Worm (Caenorhabditis elegans) whole organism, early embryonic: ENCODE measurements around the gene kin-34.
"Not testable (repeated sequence)": the region's sequence is repeated elsewhere in the genome, so short reads cannot be mapped to it uniquely, and the experiment has no call there.

Source experiments
- B0310.2 ChIP-seq: sonication (generic microtip); optimal IDR thresholded peaks from 2 replicates; lab custom pipeline; 2016; ENCODE audit warnings: mild to moderate bottlenecking, missing genetic modification characterization, missing compliant biosample characterization
- F13C5.2 ChIP-seq: sonication (generic microtip); optimal IDR thresholded peaks from 2 replicates; lab custom pipeline; 2017; ENCODE audit warnings: mild to moderate bottlenecking, missing genetic modification characterization, inconsistent platforms, missing compliant biosample characterization
- aly-1 ChIP-seq: sonication (generic microtip); optimal IDR thresholded peaks from 2 replicates; lab custom pipeline; 2016; ENCODE audit warnings: missing genetic modification characterization, missing compliant biosample characterization
- ama-1 ChIP-seq: fragments of 150-350 bp; optimal IDR thresholded peaks from 2 replicates; lab custom pipeline; 2014
- ceh-13 ChIP-seq: fragments of 200-800 bp; sonication (Bioruptor generic); optimal IDR thresholded peaks from 2 replicates; lab custom pipeline; 2018; ENCODE audit warnings: mild to moderate bottlenecking, missing genetic modification characterization, missing compliant biosample characterization
- ceh-36 ChIP-seq: sonication (generic microtip); optimal IDR thresholded peaks from 2 replicates; lab custom pipeline; 2016; ENCODE audit warnings: missing genetic modification characterization, inconsistent platforms, missing compliant biosample characterization
- ets-7 ChIP-seq: sonication (generic microtip); optimal IDR thresholded peaks from 2 replicates; lab custom pipeline; 2016; ENCODE audit warnings: missing genotype, missing genetic modification characterization, missing compliant biosample characterization
- flt-1 ChIP-seq: fragments of 200-800 bp; sonication (Bioruptor generic); IDR thresholded peaks from 2 replicates; pipeline ENCODE4 v1.3.6; 2022; ENCODE audit warnings: missing genetic modification characterization, missing compliant biosample characterization
- hmbx-1 ChIP-seq: sonication (generic microtip); optimal IDR thresholded peaks from 2 replicates; lab custom pipeline; 2016; ENCODE audit warnings: mild to moderate bottlenecking, missing genetic modification characterization, missing compliant biosample characterization
- hmg-4 ChIP-seq: fragments of 200-800 bp; sonication (Bioruptor generic); optimal IDR thresholded peaks from 2 replicates; lab custom pipeline; 2018; ENCODE audit warnings: mild to moderate bottlenecking, missing genetic modification characterization, missing compliant biosample characterization
- hnd-1 ChIP-seq: sonication (generic microtip); optimal IDR thresholded peaks from 2 replicates; lab custom pipeline; 2016; ENCODE audit warnings: missing genetic modification characterization, missing compliant biosample characterization
- pes-1 ChIP-seq: fragments of 200-800 bp; sonication (Bioruptor generic); IDR thresholded peaks from 2 replicates; pipeline ENCODE4 v1.3.6; 2022; ENCODE audit warnings: missing genetic modification reagents, missing genetic modification characterization, missing compliant biosample characterization
- scrt-1 ChIP-seq: fragments of 200-800 bp; sonication (Bioruptor generic); IDR thresholded peaks from 2 replicates; pipeline ENCODE4 v1.3.6; 2022; ENCODE audit warnings: missing genetic modification characterization, missing compliant biosample characterization
- sea-1 ChIP-seq: fragments of 200-800 bp; sonication (Bioruptor generic); conservative IDR thresholded peaks from 2 replicates; pipeline ENCODE4 v1.3.6; 2022; ENCODE audit warnings: missing genetic modification characterization, missing compliant biosample characterization
- tbx-11 ChIP-seq: fragments of 200-800 bp; sonication (Bioruptor generic); IDR thresholded peaks from 2 replicates; pipeline ENCODE4 v1.3.6; 2022; ENCODE audit warnings: missing genetic modification characterization, missing compliant biosample characterization
- tbx-37 ChIP-seq: fragments of 200-800 bp; sonication (Bioruptor generic); conservative IDR thresholded peaks from 2 replicates; pipeline ENCODE4 v1.3.6; 2022; ENCODE audit warnings: missing genetic modification reagents, missing genetic modification characterization, missing compliant biosample characterization
- tra-4 ChIP-seq: sonication (generic microtip); optimal IDR thresholded peaks from 2 replicates; lab custom pipeline; 2017; ENCODE audit warnings: missing genetic modification characterization, missing compliant biosample characterization

kin-34 gene

DNA sequence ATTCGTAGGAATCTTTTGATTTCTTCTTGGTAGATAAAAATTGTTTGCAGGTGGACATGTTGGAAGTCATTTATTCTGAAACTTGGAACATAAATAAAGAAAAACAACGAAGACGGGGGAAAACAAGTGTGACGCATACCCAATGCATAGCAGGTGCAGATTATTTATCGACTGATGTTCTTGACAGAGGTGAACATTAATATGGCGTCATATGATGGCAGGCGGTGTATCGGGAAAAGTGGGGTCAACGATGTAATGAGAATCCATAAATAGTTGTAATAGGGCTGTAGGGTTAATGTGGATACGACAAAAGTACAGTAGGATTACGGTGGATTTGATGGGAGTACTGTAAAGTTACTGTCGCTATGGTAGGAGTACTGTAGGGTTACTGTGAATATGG lies 5.7 kb downstream of the kin-34 start, which contains the start of gene txt-2:
Gene txt-2, minus strand, starts transcription at position 214 of the 400 bp plus-strand sequence.
- TF ChIP-seq sea-1 (GFP tag; lab: Robert Waterston, UW) = no peak
- no peak for TF ChIP-seq tbx-11 (GFP tag; lab: Robert Waterston, UW)
- TF ChIP-seq B0310.2 (tag; lab: Kevin White, UChicago) = no peak
- no peak for TF ChIP-seq tbx-37
- TF ChIP-seq ets-7 (tag; lab: Kevin White, UChicago) = no peak
- no peak for TF ChIP-seq aly-1
- no peak for TF ChIP-seq flt-1
- TF ChIP-seq hmbx-1 (tag; lab: Kevin White, UChicago) = no peak
- no peak for TF ChIP-seq ceh-36 (tag; lab: Kevin White, UChicago)
- no peak for TF ChIP-seq hnd-1
- TF ChIP-seq F13C5.2 (tag; lab: Kevin White, UChicago) = no peak
- TF ChIP-seq ama-1 (lab: Kevin White, UChicago) = no peak
- no peak for TF ChIP-seq ceh-13 (GFP tag; lab: Kevin White, UChicago)
- no peak for TF ChIP-seq scrt-1 (GFP tag; lab: Robert Waterston, UW)
- TF ChIP-seq pes-1 (GFP tag; lab: Robert Waterston, UW) = no peak
- TF ChIP-seq tra-4 (tag; lab: Kevin White, UChicago) = no peak
- no peak for TF ChIP-seq hmg-4

DNA sequence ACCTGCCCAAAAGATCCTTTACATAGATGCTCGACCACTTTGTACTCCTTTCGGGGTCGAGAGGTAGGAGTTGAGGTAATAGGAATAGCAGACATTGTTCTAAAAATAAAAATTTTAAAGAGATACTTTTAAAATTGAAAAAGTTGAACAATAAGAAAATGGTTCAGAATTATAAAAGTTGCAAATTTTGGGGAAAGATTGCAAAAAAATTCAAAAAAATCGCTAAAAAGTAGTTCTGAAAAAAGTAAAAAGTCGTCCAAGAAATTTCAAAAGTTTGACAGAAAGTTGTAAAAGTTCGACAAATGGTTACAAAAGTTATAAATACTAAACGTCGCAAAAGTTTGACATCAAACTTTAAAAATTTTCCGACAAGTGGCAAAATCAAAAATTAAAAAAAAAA lies 7.9 kb downstream of the kin-34 start, which contains the start of gene R02C2.1:
Gene R02C2.1, minus strand, starts transcription at position 101 of the 400 bp plus-strand sequence.
- no peak for TF ChIP-seq sea-1 (GFP tag; lab: Robert Waterston, UW)

DNA sequence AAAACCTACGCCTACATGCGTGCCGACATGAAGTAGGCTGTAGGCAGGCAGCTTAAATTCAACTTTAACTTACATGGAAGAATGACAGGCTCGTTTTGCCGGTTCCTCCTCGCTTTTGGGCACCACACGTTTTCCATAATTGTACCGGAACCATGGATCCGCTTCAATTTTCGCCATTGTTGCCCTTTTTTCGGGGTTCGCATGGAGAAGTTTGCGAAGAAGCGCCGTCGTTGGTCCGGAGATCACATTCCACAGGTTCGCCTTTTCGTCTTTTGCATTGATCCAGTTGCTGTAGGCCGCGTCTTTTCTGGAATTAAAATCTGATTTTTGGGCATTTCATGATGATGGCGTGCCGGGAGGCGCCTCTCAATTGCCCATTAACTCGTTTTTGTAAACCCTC lies 9.0 kb downstream of the kin-34 start:
- TF ChIP-seq scrt-1 (GFP tag; lab: Robert Waterston, UW) (no peak), ets-7 (tag; lab: Kevin White, UChicago) (no peak), F13C5.2 (tag; lab: Kevin White, UChicago) (no peak), B0310.2 (tag; lab: Kevin White, UChicago) (no peak), flt-1 (no peak), ama-1 (lab: Kevin White, UChicago) (no peak), ceh-36 (tag; lab: Kevin White, UChicago) (no peak), tra-4 (tag; lab: Kevin White, UChicago) (no peak), hmg-4 (no peak), ceh-13 (GFP tag; lab: Kevin White, UChicago) (no peak), aly-1 (no peak), sea-1 (GFP tag; lab: Robert Waterston, UW) (no peak), hmbx-1 (tag; lab: Kevin White, UChicago) (no peak), tbx-11 (GFP tag; lab: Robert Waterston, UW) (no peak), tbx-37 (no peak), pes-1 (GFP tag; lab: Robert Waterston, UW) (no peak), hnd-1 (no peak)

DNA sequence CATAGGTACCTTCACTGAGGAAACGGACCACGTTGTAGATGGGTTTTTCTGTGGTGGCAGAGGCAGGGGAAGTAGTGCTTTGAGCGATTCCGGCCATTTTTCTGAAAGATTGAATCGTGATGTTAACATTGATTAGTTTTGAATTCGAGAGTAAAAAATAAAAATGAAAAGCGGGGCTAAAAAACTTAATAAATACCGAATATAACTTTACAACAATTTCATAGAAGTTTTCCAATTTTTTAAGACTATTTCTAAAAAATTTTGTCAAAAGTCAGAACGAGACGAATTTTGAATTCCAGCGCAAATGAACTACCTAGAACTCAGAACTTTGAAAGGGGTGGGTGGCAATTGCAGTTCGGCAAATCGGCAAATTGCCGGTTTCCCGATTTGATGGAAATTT lies 11.4 kb downstream of the kin-34 start, which contains the start of gene kin-33:
Gene kin-33, minus strand, starts transcription at position 101 of the 400 bp plus-strand sequence.
- no peak for TF ChIP-seq tbx-11 (GFP tag; lab: Robert Waterston, UW)
- TF ChIP-seq ama-1 (lab: Kevin White, UChicago) = no peak
- TF ChIP-seq F13C5.2 (tag; lab: Kevin White, UChicago) = no peak
- TF ChIP-seq sea-1 (GFP tag; lab: Robert Waterston, UW) = no peak
- TF ChIP-seq pes-1 (GFP tag; lab: Robert Waterston, UW) = no peak
- no peak for TF ChIP-seq scrt-1 (GFP tag; lab: Robert Waterston, UW)
- TF ChIP-seq B0310.2 (tag; lab: Kevin White, UChicago) = no peak
- TF ChIP-seq hnd-1 = no peak
- TF ChIP-seq tbx-37 = no peak
- no peak for TF ChIP-seq aly-1
- TF ChIP-seq flt-1 = no peak
- TF ChIP-seq tra-4 (tag; lab: Kevin White, UChicago) = no peak
- TF ChIP-seq ceh-13 (GFP tag; lab: Kevin White, UChicago) = no peak
- TF ChIP-seq ceh-36 (tag; lab: Kevin White, UChicago) = no peak
- no peak for TF ChIP-seq hmbx-1 (tag; lab: Kevin White, UChicago)
- TF ChIP-seq ets-7 (tag; lab: Kevin White, UChicago) = no peak
- TF ChIP-seq hmg-4 = no peak

DNA sequence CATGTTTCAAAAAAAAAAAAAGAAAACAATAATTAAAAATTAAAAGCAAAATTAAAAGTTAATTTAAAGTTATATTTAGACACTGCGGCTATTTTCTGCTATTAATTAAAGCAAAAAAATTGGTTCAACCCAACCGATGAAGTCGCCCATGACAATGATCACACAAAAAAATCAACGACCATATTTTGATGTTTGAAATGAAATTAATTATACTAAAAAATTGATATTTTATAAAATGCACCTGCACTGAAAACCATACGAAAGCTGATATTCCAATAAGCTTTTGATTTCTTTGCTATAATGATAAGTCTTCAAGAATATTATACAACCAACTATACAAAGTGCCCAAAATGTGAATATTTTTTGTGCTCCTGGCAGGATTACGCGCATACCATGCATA lies 26.4 kb downstream of the kin-34 start, which contains the start of gene srh-80:
Gene srh-80, plus strand, starts transcription at position 301 of the 400 bp plus-strand sequence.
- TF ChIP-seq ets-7 (tag; lab: Kevin White, UChicago) (no peak), tbx-11 (GFP tag; lab: Robert Waterston, UW) (no peak), ama-1 (lab: Kevin White, UChicago) (no peak), tra-4 (tag; lab: Kevin White, UChicago) (no peak), hnd-1 (no peak), aly-1 (no peak), scrt-1 (GFP tag; lab: Robert Waterston, UW) (no peak), hmbx-1 (tag; lab: Kevin White, UChicago) (no peak), hmg-4 (no peak)

DNA sequence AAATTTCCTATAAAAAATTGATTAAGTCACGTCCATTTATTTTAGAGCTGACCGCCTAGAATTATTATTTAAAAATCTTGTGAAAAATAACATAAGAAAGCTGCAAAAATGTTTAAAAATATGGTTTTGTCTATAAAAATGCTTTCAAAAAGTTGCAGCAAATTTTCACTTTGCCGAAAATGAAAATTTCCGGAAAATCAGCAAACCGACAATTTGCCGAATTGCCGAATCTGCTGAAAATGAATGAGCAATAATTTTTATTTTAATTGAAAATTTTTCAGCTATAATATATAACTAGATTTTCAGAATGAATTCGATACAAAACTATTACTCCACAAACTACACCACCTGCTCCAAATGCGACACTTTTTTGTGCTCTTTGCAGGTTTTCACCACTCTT lies 29.1 kb downstream of the kin-34 start, which contains the start of gene srh-78:
Gene srh-78, plus strand, starts transcription at position 301 of the 400 bp plus-strand sequence.
- TF ChIP-seq pes-1 (GFP tag; lab: Robert Waterston, UW) = no peak
- no peak for TF ChIP-seq hmg-4
- TF ChIP-seq tbx-37 = no peak
- no peak for TF ChIP-seq F13C5.2 (tag; lab: Kevin White, UChicago)
- no peak for TF ChIP-seq tbx-11 (GFP tag; lab: Robert Waterston, UW)
- TF ChIP-seq ets-7 (tag; lab: Kevin White, UChicago) = no peak
- no peak for TF ChIP-seq ama-1 (lab: Kevin White, UChicago)
- TF ChIP-seq hnd-1 = no peak
- no peak for TF ChIP-seq flt-1
- no peak for TF ChIP-seq aly-1

DNA sequence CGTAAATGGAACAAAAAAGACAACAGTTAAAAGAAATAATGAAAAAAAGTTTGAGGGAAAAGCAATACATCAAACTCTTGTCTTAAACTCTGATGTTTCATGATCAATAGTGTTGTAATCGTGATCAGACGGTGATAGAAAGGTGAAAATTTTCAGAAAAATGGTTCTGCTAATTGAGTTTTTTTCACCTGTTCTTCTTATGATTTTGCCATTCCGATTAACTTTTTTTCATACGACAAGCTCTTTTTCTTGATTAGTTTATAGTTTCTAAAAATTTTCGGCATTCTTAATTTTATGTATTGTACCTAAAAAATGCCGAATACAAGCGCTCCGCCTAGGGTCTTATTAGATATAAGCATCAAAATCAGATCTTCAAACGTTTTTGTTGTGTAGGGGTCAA lies 30.3 kb downstream of the kin-34 start:
- TF ChIP-seq aly-1 = no peak
- no peak for TF ChIP-seq tbx-11 (GFP tag; lab: Robert Waterston, UW)
- no peak for TF ChIP-seq hmg-4

DNA sequence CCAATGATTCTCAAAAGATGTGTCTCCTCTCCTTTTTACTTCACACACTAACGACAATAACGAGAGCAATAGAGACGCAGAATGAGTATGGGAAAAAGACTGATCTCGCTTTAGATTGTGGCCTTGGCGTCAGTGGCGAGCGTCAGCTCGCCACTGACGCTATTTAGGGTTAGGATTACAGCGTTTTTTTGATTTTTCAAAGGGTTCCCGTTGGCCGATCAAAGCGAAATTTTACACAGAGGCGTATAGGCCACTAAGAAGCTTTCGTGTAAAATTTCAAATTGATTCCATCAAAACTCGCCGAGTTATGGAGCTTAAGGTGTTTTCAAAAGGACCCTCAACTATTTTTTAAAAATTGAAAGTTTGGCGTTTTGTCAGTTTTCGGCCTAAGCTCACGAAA lies 33.3 kb downstream of the kin-34 start, which contains the start of gene DC2.5:
Gene DC2.5, minus strand, starts transcription at position 101 of the 400 bp plus-strand sequence.
- not testable (repeated sequence) for TF ChIP-seq sea-1 (GFP tag; lab: Robert Waterston, UW); F13C5.2 (tag; lab: Kevin White, UChicago); hnd-1
